Fruit fly (Drosophila melanogaster): ENCODE data around the gene CG14257.
A peak's percentile ranks its signal among the peaks of the same experiment; 100 is the strongest.

Gene CG14257

dm6 chr3R:27106134-27106694 is 30.5 kb downstream of the CG14257 start, which contains the start of gene CAH9:
Gene CAH9 (minus strand): TSS chr3R:27106184.
- TF ChIP-seq CG9948 (tag; optimal IDR thresholded peaks at IDR 0.05), result no peak
- TF ChIP-seq CG32121 (GFP tag; IDR thresholded peaks at IDR 0.05), result no peak
- TF ChIP-seq CG34367 (tag; optimal IDR thresholded peaks at IDR 0.05), result no peak
- no peak for TF ChIP-seq CG15710 (tag; optimal IDR thresholded peaks at IDR 0.05)
- TF ChIP-seq Pif1B (GFP tag; optimal IDR thresholded peaks at IDR 0.05), result no peak
- TF ChIP-seq CG13204 (GFP tag; optimal IDR thresholded peaks at IDR 0.05), result no peak
- TF ChIP-seq D1 (tag; optimal IDR thresholded peaks at IDR 0.05), result no peak
- TF ChIP-seq gl (tag; optimal IDR thresholded peaks at IDR 0.05), result no peak
- no peak for TF ChIP-seq CG8159 (tag; optimal IDR thresholded peaks at IDR 0.05)
- TF ChIP-seq EcR (GFP tag; optimal IDR thresholded peaks at IDR 0.05), result no peak
- TF ChIP-seq CG14655 (GFP tag; optimal IDR thresholded peaks at IDR 0.05), result no peak
- TF ChIP-seq CG4496 (GFP tag; IDR thresholded peaks at IDR 0.05), result no peak
- TF ChIP-seq rn (GFP tag; IDR thresholded peaks at IDR 0.05), result no peak
- no peak for TF ChIP-seq Ets98B (GFP tag; IDR thresholded peaks at IDR 0.05)
- TF ChIP-seq CG17806 (tag; optimal IDR thresholded peaks at IDR 0.05), result no peak
- TF ChIP-seq CG12605 (GFP tag; IDR thresholded peaks at IDR 0.05), result no peak
- TF ChIP-seq CG10348 (GFP tag; IDR thresholded peaks at IDR 0.05), result no peak
- no peak for TF ChIP-seq CG8301 (tag; optimal IDR thresholded peaks at IDR 0.05)
- no peak for TF ChIP-seq Pif1A (GFP tag; optimal IDR thresholded peaks at IDR 0.05)

- TF ChIP-seq CG10348 (GFP tag; IDR thresholded peaks at IDR 0.05) (no peak), Ets98B (GFP tag; IDR thresholded peaks at IDR 0.05) (no peak), Snoo (tag; optimal IDR thresholded peaks at IDR 0.05) (no peak), CG12605 (GFP tag; IDR thresholded peaks at IDR 0.05) (no peak), CG15710 (tag; optimal IDR thresholded peaks at IDR 0.05) (no peak), CG9948 (tag; optimal IDR thresholded peaks at IDR 0.05) (no peak), CG17806 (tag; optimal IDR thresholded peaks at IDR 0.05) (no peak), CG8159 (tag; optimal IDR thresholded peaks at IDR 0.05) (no peak), D1 (tag; optimal IDR thresholded peaks at IDR 0.05) (no peak), rn (GFP tag; IDR thresholded peaks at IDR 0.05) (no peak), gl (tag; optimal IDR thresholded peaks at IDR 0.05) (no peak)
Measured at dm6 chr3R:27108111-27108510, 32.4 kb downstream of the CG14257 start.

DNA sequence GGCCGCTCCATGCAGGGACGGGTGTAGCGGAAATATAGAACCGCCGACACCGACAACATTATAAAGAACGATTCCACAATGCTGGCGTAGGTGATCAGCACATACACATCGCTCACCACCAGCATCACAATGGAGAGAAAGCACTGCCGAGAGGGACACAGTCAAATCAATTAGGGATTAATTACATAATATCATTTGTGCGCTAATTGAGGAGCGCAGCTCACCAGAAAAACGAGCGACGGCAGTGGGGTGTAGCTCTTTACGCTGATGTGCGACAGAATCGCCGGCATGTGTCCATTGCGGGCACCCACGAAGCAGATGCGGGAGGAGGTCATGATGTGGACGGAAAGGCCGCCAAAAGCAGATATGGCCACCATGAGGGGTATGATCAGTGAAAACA is 33.8 kb downstream of the CG14257 start:
- no peak for TF ChIP-seq fd96Ca (GFP tag; IDR thresholded peaks at IDR 0.05)
- TF ChIP-seq CG8159 (tag; optimal IDR thresholded peaks at IDR 0.05), result no peak
- no peak for TF ChIP-seq CG34367 (tag; optimal IDR thresholded peaks at IDR 0.05)
- TF ChIP-seq CG15710 (tag; optimal IDR thresholded peaks at IDR 0.05), result no peak

dm6 chr3R:27111784-27112602 is 36.3 kb downstream of the CG14257 start, which contains the start of the genes gb and CG5815:
Gene gb (minus strand): TSS chr3R:27112270.
Gene CG5815 (plus strand): TSS chr3R:27112566.
- TF ChIP-seq CG13204 (GFP tag; optimal IDR thresholded peaks at IDR 0.05) (no peak), Ets98B (GFP tag; IDR thresholded peaks at IDR 0.05) (peak; percentile 90), CG34367 (tag; optimal IDR thresholded peaks at IDR 0.05) (peak; percentile 76), EcR (GFP tag; optimal IDR thresholded peaks at IDR 0.05) (peak; percentile 83), CG12605 (GFP tag; IDR thresholded peaks at IDR 0.05) (peak; percentile 70), rn (GFP tag; IDR thresholded peaks at IDR 0.05) (peak; percentile 72; the same call in 1 of the 2 replicates), Snoo (tag; optimal IDR thresholded peaks at IDR 0.05) (peak; percentile 88), Pif1B (GFP tag; optimal IDR thresholded peaks at IDR 0.05) (no peak), gl (tag; optimal IDR thresholded peaks at IDR 0.05) (peak; percentile 54), CG14655 (GFP tag; optimal IDR thresholded peaks at IDR 0.05) (no peak), CG15710 (tag; optimal IDR thresholded peaks at IDR 0.05) (peak; percentile 84), CG17806 (tag; optimal IDR thresholded peaks at IDR 0.05) (peak; percentile 80), CG9948 (tag; optimal IDR thresholded peaks at IDR 0.05) (peak; percentile 79), fd96Ca (GFP tag; IDR thresholded peaks at IDR 0.05) (peak; percentile 96), CG4496 (GFP tag; IDR thresholded peaks at IDR 0.05) (peak; percentile 94), CG8301 (tag; optimal IDR thresholded peaks at IDR 0.05) (peak; percentile 78), Pif1A (GFP tag; optimal IDR thresholded peaks at IDR 0.05) (no peak), CG8159 (tag; optimal IDR thresholded peaks at IDR 0.05) (no peak), D1 (tag; optimal IDR thresholded peaks at IDR 0.05) (no peak), CG10348 (GFP tag; IDR thresholded peaks at IDR 0.05) (peak; percentile 53), CG32121 (GFP tag; IDR thresholded peaks at IDR 0.05) (peak; percentile 89)

DNA sequence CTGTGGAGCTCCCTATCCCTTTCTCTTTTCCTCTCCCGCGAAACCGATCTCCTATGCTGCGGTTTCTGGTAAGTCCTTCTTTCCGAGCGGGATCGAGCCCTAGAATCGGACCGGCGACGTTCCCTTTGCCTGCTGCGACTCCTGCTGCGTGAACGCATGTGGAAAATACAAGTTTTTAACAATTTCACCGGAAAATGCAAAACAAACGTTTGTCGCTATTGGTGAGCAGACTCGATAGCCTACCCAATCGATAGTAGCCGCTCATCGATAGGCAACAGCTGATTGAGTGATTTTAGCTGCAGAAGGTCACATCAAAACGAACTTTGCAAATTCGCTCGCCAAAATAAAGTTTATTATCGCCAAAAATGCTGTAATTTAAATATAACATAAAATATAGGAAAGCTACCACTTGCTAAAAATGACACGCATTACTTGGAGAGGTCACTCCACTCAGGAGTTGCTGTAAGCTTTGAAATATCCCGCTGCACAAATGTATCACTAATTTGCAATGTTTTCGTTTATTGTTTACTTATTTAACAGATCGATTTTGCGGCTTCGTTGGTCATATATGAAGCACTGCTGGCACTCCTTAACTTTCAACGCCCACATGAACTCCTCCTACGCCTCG is 40.9 kb downstream of the CG14257 start, which contains the start of the genes CG6066 and CG5880:
CG6066 (minus strand) TSS at position 243 of the 628 bp plus-strand sequence.
CG5880 (plus strand) TSS at position 281 of the 628 bp plus-strand sequence.
- no peak for TF ChIP-seq CG4496 (GFP tag; IDR thresholded peaks at IDR 0.05)
- TF ChIP-seq CG13204 (GFP tag; optimal IDR thresholded peaks at IDR 0.05), result no peak
- TF ChIP-seq fd96Ca (GFP tag; IDR thresholded peaks at IDR 0.05), result no peak
- TF ChIP-seq D1 (tag; optimal IDR thresholded peaks at IDR 0.05), result no peak
- no peak for TF ChIP-seq CG15710 (tag; optimal IDR thresholded peaks at IDR 0.05)
- TF ChIP-seq gl (tag; optimal IDR thresholded peaks at IDR 0.05), result no peak
- TF ChIP-seq CG14655 (GFP tag; optimal IDR thresholded peaks at IDR 0.05), result no peak
- TF ChIP-seq CG12605 (GFP tag; IDR thresholded peaks at IDR 0.05), result no peak
- TF ChIP-seq CG10348 (GFP tag; IDR thresholded peaks at IDR 0.05), result no peak
- no peak for TF ChIP-seq CG34367 (tag; optimal IDR thresholded peaks at IDR 0.05)
- TF ChIP-seq Pif1B (GFP tag; optimal IDR thresholded peaks at IDR 0.05), result no peak
- no peak for TF ChIP-seq CG32121 (GFP tag; IDR thresholded peaks at IDR 0.05)
- no peak for TF ChIP-seq EcR (GFP tag; optimal IDR thresholded peaks at IDR 0.05)
- no peak for TF ChIP-seq CG9948 (tag; optimal IDR thresholded peaks at IDR 0.05)
- no peak for TF ChIP-seq CG17806 (tag; optimal IDR thresholded peaks at IDR 0.05)
- no peak for TF ChIP-seq rn (GFP tag; IDR thresholded peaks at IDR 0.05)
- no peak for TF ChIP-seq CG8159 (tag; optimal IDR thresholded peaks at IDR 0.05)
- TF ChIP-seq Snoo (tag; optimal IDR thresholded peaks at IDR 0.05), result no peak
- no peak for TF ChIP-seq Pif1A (GFP tag; optimal IDR thresholded peaks at IDR 0.05)
- no peak for TF ChIP-seq CG8301 (tag; optimal IDR thresholded peaks at IDR 0.05)
